Fruit fly (Drosophila melanogaster): ENCODE measurements around the gene CG4887.

CG4887 gene

DNA sequence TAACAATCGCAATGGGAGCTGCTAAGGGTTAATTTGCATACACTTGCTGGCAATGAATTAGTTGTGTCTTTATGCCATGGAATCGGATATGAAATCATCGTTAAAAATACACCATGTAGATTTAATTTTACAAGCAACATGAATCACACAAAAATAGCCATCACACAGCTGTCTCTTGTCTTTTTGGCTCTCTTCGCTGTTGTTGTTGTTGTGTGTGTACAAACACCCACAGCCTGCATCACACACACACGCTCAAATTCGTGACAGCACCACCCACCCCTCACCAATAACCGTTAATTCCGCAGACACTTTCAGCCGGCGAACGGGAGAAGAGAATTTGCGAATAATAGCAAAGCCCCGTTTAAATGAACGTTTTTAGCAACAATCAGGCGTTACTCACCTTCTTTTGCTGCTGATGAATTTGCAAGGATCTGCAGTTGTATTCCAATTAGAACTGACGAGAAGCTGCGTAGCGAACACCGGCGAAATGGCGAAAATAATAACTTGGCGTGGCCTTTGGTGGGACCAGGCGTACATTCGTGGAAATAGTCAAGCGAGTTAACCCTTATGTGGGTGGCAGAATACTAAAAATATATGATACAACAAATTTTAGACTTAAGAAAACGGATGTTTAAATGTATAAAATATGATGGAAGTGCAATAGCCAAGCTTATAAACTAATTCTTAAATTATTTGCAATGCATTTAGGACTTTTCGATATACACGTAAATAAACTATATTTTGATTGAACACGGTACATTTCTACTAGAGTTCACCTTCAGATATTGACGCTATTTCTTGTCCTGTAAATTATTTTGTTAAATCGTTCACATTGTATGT lies 14.9 kb upstream of the CG4887 start, which contains the start of gene capt (continued):
- TF ChIP-seq D (optimal IDR thresholded peaks at IDR 0.05) (no peak), D (GFP tag; optimal IDR thresholded peaks at IDR 0.05) (no peak), CG7839 (tag; optimal IDR thresholded peaks at IDR 0.05) (no peak), cg (GFP tag; optimal IDR thresholded peaks at IDR 0.05) (peak; percentile 91), CG12104 (GFP tag; optimal IDR thresholded peaks at IDR 0.05) (peak; percentile 65), seq (GFP tag; IDR thresholded peaks at IDR 0.05) (no peak), CG9727 (GFP tag; optimal IDR thresholded peaks at IDR 0.05) (peak; percentile 18), Myb (GFP tag; optimal IDR thresholded peaks at IDR 0.05) (peak; percentile 10), amos (GFP tag; IDR thresholded peaks at IDR 0.05; ENCODE audit: partially characterized antibody) (no peak), CG6689 (GFP tag; IDR thresholded peaks at IDR 0.05) (peak; percentile 68), MBD-R2 (GFP tag; IDR thresholded peaks at IDR 0.05) (peak; percentile 22; the same call in 1 of the 2 replicates), cad (GFP tag; optimal IDR thresholded peaks at IDR 0.05) (no peak), CG34224 (GFP tag; IDR thresholded peaks at IDR 0.05; ENCODE audit: partially characterized antibody) (no peak), CTCF (GFP tag; optimal IDR thresholded peaks at IDR 0.05) (no peak), CG3407 (GFP tag; optimal IDR thresholded peaks at IDR 0.05) (no peak), CG32767 (GFP tag; IDR thresholded peaks at IDR 0.05) (no peak), onecut (GFP tag; IDR thresholded peaks at IDR 0.05) (no peak), luna (GFP tag; optimal IDR thresholded peaks at IDR 0.05) (no peak), shn (GFP tag; optimal IDR thresholded peaks at IDR 0.05) (no peak), CG6791 (GFP tag; IDR thresholded peaks at IDR 0.05; ENCODE audit: partially characterized antibody) (no peak), Ets65A (GFP tag) (no peak), Sin3A (optimal IDR thresholded peaks at IDR 0.05) (peak; percentile 54), Atf-2 (GFP tag; optimal IDR thresholded peaks at IDR 0.05) (no peak), Ptx1 (GFP tag; IDR thresholded peaks at IDR 0.05) (0 out of 2 replicates have a peak, but pooled peaks have one; percentile 29), en (GFP tag; optimal IDR thresholded peaks at IDR 0.05) (no peak), pita (GFP tag; optimal IDR thresholded peaks at IDR 0.05) (no peak), Ets97D (GFP tag; optimal IDR thresholded peaks at IDR 0.05) (no peak), CG10267 (tag; optimal IDR thresholded peaks at IDR 0.05) (peak; percentile 21), Deaf1 (tag; optimal IDR thresholded peaks at IDR 0.05) (no peak), hbn (GFP tag; IDR thresholded peaks at IDR 0.05; ENCODE audit: partially characterized antibody) (no peak), gce (GFP tag; IDR thresholded peaks at IDR 0.05) (no peak), CG17328 (GFP tag; IDR thresholded peaks at IDR 0.05) (no peak), CG12391 (tag; optimal IDR thresholded peaks at IDR 0.05) (peak; percentile 54), Lpt (GFP tag; optimal IDR thresholded peaks at IDR 0.05) (no peak), peb (GFP tag; IDR thresholded peaks at IDR 0.05) (no peak), Kr (GFP tag; optimal IDR thresholded peaks at IDR 0.05) (no peak), CG15269 (tag; optimal IDR thresholded peaks at IDR 0.05) (no peak), Max (GFP tag; optimal IDR thresholded peaks at IDR 0.05) (no peak), Sry-β (GFP tag; optimal IDR thresholded peaks at IDR 0.05) (no peak), Hmr (GFP tag; optimal IDR thresholded peaks at IDR 0.05) (no peak), chinmo (GFP tag; IDR thresholded peaks at IDR 0.05; ENCODE audit: partially characterized antibody) (peak; percentile 82; the same call in 1 of the 4 replicates), nerfin-1 (tag; optimal IDR thresholded peaks at IDR 0.05) (no peak), Med (GFP tag) (peak; percentile 84), CG11085 (GFP tag; IDR thresholded peaks at IDR 0.05) (no peak), CG2116 (GFP tag; optimal IDR thresholded peaks at IDR 0.05) (peak; percentile 6), Nf-YB (GFP tag; optimal IDR thresholded peaks at IDR 0.05) (no peak), chif (GFP tag; optimal IDR thresholded peaks at IDR 0.05) (peak in 1 of 2 experiments; percentile 38), B-H1 (GFP tag; IDR thresholded peaks at IDR 0.05) (no peak), Awh (GFP tag; IDR thresholded peaks at IDR 0.05) (no peak), ranshi (GFP tag; IDR thresholded peaks at IDR 0.05) (peak; percentile 20; the same call in 1 of the 2 replicates), vfl (GFP tag; optimal IDR thresholded peaks at IDR 0.05) (no peak)
